Fruit fly (Drosophila melanogaster) whole organism, embryonic: ENCODE data around the gene Mtpalpha.

Experiments
- BtbVII ChIP-seq: fragments of 200-800 bp; sonication (Bioruptor generic); optimal IDR thresholded peaks from 3 replicates; lab custom pipeline; 2017; ENCODE audit warnings: missing biosample characterization, mild to moderate bottlenecking, missing genetic modification characterization
- CG10209 ChIP-seq: fragments of 200-800 bp; sonication (Bioruptor generic); optimal IDR thresholded peaks from 3 replicates; lab custom pipeline; 2017; ENCODE audit warnings: missing biosample characterization, mild to moderate bottlenecking, missing genetic modification characterization, missing genetic modification reagents
- CG10543 ChIP-seq: fragments of 200-800 bp; sonication (Bioruptor generic); optimal IDR thresholded peaks from 3 replicates; lab custom pipeline; 2017; ENCODE audit warnings: missing biosample characterization, mild to moderate bottlenecking, missing genetic modification characterization, moderate library complexity
- CG10959 ChIP-seq: fragments of 200-800 bp; sonication (Bioruptor generic); IDR thresholded peaks from 2 replicates; pipeline ENCODE4 v1.3.6; 2022; ENCODE audit warnings: missing biosample characterization, missing genetic modification characterization
- CG11085 ChIP-seq: fragments of 200-800 bp; sonication (Bioruptor generic); IDR thresholded peaks from 2 replicates; pipeline ENCODE4 v1.3.6; 2022; ENCODE audit warnings: missing biosample characterization, missing genetic modification characterization
- CG11456 ChIP-seq: fragments of 200-800 bp; sonication (Bioruptor generic); IDR thresholded peaks from 3 replicates; pipeline ENCODE4 v1.3.6; 2022; ENCODE audit warnings: missing biosample characterization, missing genetic modification characterization
- CG12236 ChIP-seq: fragments of 200-800 bp; sonication (Bioruptor generic); optimal IDR thresholded peaks from 2 replicates; lab custom pipeline; 2016; ENCODE audit warnings: missing biosample characterization, missing genetic modification characterization
- CG12391 ChIP-seq: fragments of 200-800 bp; sonication (Bioruptor generic); optimal IDR thresholded peaks from 3 replicates; lab custom pipeline; 2018; ENCODE audit warnings: missing biosample characterization, mild to moderate bottlenecking, missing genetic modification characterization, moderate library complexity
- CG1603 ChIP-seq: fragments of 200-800 bp; sonication (Bioruptor generic); optimal IDR thresholded peaks from 2 replicates; lab custom pipeline; 2019; ENCODE audit warnings: missing biosample characterization, mild to moderate bottlenecking, missing genetic modification characterization, moderate library complexity
- CG2875 ChIP-seq: fragments of 200-800 bp; sonication (Bioruptor generic); optimal IDR thresholded peaks from 2 replicates; lab custom pipeline; 2017; ENCODE audit warnings: missing biosample characterization, mild to moderate bottlenecking, missing genetic modification characterization, missing genetic modification reagents
- CG31224 ChIP-seq: fragments of 200-800 bp; sonication (Bioruptor generic); IDR thresholded peaks from 2 replicates; pipeline ENCODE4 v1.3.6; 2022; ENCODE audit warnings: missing biosample characterization, missing genetic modification characterization
- CG32767 ChIP-seq: fragments of 200-800 bp; sonication (Bioruptor generic); IDR thresholded peaks from 2 replicates; pipeline ENCODE4 v1.3.6; 2022; ENCODE audit warnings: missing biosample characterization, missing genetic modification characterization
- CG34224 ChIP-seq: fragments of 200-800 bp; sonication (Bioruptor generic); IDR thresholded peaks from 3 replicates; pipeline ENCODE4 v1.3.6; 2022; ENCODE audit warnings: missing biosample characterization, missing genetic modification characterization; ENCODE audit not compliant: partially characterized antibody
- CG3847 ChIP-seq: fragments of 200-800 bp; sonication (Bioruptor generic); IDR thresholded peaks from 2 replicates; pipeline ENCODE4 v1.3.6; 2022; ENCODE audit warnings: missing biosample characterization, missing genetic modification characterization
- CG43689 ChIP-seq: fragments of 200-800 bp; sonication (Bioruptor generic); IDR thresholded peaks from 2 replicates; pipeline ENCODE4 v1.3.6; 2022; ENCODE audit warnings: missing biosample characterization, missing genetic modification characterization
- CG4707 ChIP-seq: fragments of 200-800 bp; sonication (Bioruptor generic); optimal IDR thresholded peaks from 2 replicates; lab custom pipeline; 2018; ENCODE audit warnings: missing biosample characterization, mild to moderate bottlenecking, missing genetic modification characterization, moderate library complexity
- CG4854 ChIP-seq: fragments of 200-800 bp; sonication (Bioruptor generic); optimal IDR thresholded peaks from 2 replicates; lab custom pipeline; 2016; ENCODE audit warnings: missing biosample characterization, missing genetic modification characterization, inconsistent platforms
- CG6689 ChIP-seq: fragments of 200-800 bp; sonication (Bioruptor generic); IDR thresholded peaks from 2 replicates; pipeline ENCODE4 v1.3.6; 2022; ENCODE audit warnings: missing biosample characterization, missing genetic modification characterization
- CG6791 ChIP-seq: fragments of 200-800 bp; sonication (Bioruptor generic); IDR thresholded peaks from 3 replicates; pipeline ENCODE4 v1.3.6; 2022; ENCODE audit warnings: missing biosample characterization, missing genetic modification characterization; ENCODE audit not compliant: partially characterized antibody
- CG8388 ChIP-seq: fragments of 200-800 bp; sonication (Bioruptor generic); optimal IDR thresholded peaks from 2 replicates; lab custom pipeline; 2019; ENCODE audit warnings: missing biosample characterization, mild to moderate bottlenecking, missing genetic modification characterization, moderate library complexity
- CTCF ChIP-seq: fragments of 200-800 bp; sonication (Bioruptor generic); optimal IDR thresholded peaks from 2 replicates; lab custom pipeline; 2017; ENCODE audit warnings: missing biosample characterization, mild to moderate bottlenecking, missing genetic modification characterization, moderate library complexity
- Chrac-16 ChIP-seq: fragments of 200-800 bp; sonication (Bioruptor generic); optimal IDR thresholded peaks from 3 replicates; lab custom pipeline; 2016; ENCODE audit warnings: missing biosample characterization, missing genetic modification characterization
- CkIIα-i1 ChIP-seq: fragments of 200-800 bp; sonication (Bioruptor generic); IDR thresholded peaks from 2 replicates; pipeline ENCODE4 v1.3.6; 2022; ENCODE audit warnings: missing biosample characterization, missing genetic modification characterization
- Dbx ChIP-seq: fragments of 200-800 bp; sonication (Bioruptor generic); IDR thresholded peaks from 3 replicates; pipeline ENCODE4 v1.3.6; 2022; ENCODE audit warnings: missing biosample characterization, missing genetic modification characterization
- Dfd ChIP-seq, 2 experiments: fragments of >200 bp; optimal IDR thresholded peaks; 2 replicates each; lab custom pipeline; 2017; ENCODE audit warnings: missing biosample characterization in 2 of 2, missing genetic modification characterization in 2 of 2
- Drgx ChIP-seq: fragments of 200-800 bp; sonication (Bioruptor generic); IDR thresholded peaks from 2 replicates; pipeline ENCODE4 v1.3.6; 2022; ENCODE audit warnings: missing biosample characterization, missing genetic modification characterization
- ERR ChIP-seq: fragments of 200-800 bp; sonication (Bioruptor generic); optimal IDR thresholded peaks from 2 replicates; lab custom pipeline; 2016; ENCODE audit warnings: missing biosample characterization, missing genetic modification characterization
- Eip74EF ChIP-seq, 2 experiments: fragments of 200-800 bp in 1 of 2; fragments of >200 bp in 1 of 2; sonication (Bioruptor generic) in 1 of 2; optimal IDR thresholded peaks; 2 replicates each; lab custom pipeline; 2017 to 2019; ENCODE audit warnings: missing biosample characterization in 2 of 2, missing genetic modification characterization in 2 of 2, mild to moderate bottlenecking in 1 of 2, moderate library complexity in 1 of 2
- HLH4C ChIP-seq: fragments of 200-800 bp; sonication (Bioruptor generic); IDR thresholded peaks from 3 replicates; pipeline ENCODE4 v1.3.6; 2022; ENCODE audit warnings: missing biosample characterization, missing genetic modification characterization; ENCODE audit not compliant: partially characterized antibody
- NK7.1 ChIP-seq: fragments of 200-800 bp; sonication (Bioruptor generic); optimal IDR thresholded peaks from 3 replicates; lab custom pipeline; 2016; ENCODE audit warnings: missing biosample characterization, missing genetic modification characterization
- Pdp1 ChIP-seq, 2 experiments: fragments of 200-800 bp; sonication (Bioruptor generic); optimal IDR thresholded peaks; 3 replicates each; lab custom pipeline; 2016; ENCODE audit warnings: missing biosample characterization in 2 of 2, missing genetic modification characterization in 2 of 2, mild to moderate bottlenecking in 1 of 2, moderate library complexity in 1 of 2
- Rx ChIP-seq: fragments of 200-800 bp; sonication (Bioruptor generic); IDR thresholded peaks from 2 replicates; pipeline ENCODE4 v1.3.6; 2022; ENCODE audit warnings: missing biosample characterization, missing genetic modification characterization
- ap ChIP-seq: fragments of 200-800 bp; sonication (Bioruptor generic); IDR thresholded peaks from 2 replicates; pipeline ENCODE4 v1.3.6; 2022; ENCODE audit warnings: missing biosample characterization, missing genetic modification characterization
- btn ChIP-seq: fragments of 200-800 bp; sonication (Bioruptor generic); optimal IDR thresholded peaks from 2 replicates; lab custom pipeline; 2016; ENCODE audit warnings: missing biosample characterization, missing genetic modification characterization
- cg ChIP-seq: fragments of 200-800 bp; sonication (Bioruptor generic); optimal IDR thresholded peaks from 3 replicates; lab custom pipeline; 2019; ENCODE audit warnings: missing biosample characterization, mild to moderate bottlenecking, missing genetic modification characterization, moderate library complexity
- cwo ChIP-seq: fragments of 200-800 bp; sonication (Bioruptor generic); optimal IDR thresholded peaks from 3 replicates; lab custom pipeline; 2017; ENCODE audit warnings: missing biosample characterization, missing genetic modification characterization, mild to moderate bottlenecking, moderate library complexity, missing genetic modification reagents
- fd3F ChIP-seq: fragments of 200-800 bp; sonication (Bioruptor generic); optimal IDR thresholded peaks from 2 replicates; lab custom pipeline; 2018; ENCODE audit warnings: missing biosample characterization, mild to moderate bottlenecking, missing genetic modification characterization, moderate library complexity
- fd64A ChIP-seq: fragments of 200-800 bp; sonication (Bioruptor generic); optimal IDR thresholded peaks from 3 replicates; lab custom pipeline; 2018; ENCODE audit warnings: missing biosample characterization, mild to moderate bottlenecking, missing genetic modification characterization
- grau ChIP-seq: fragments of 200-800 bp; optimal IDR thresholded peaks from 3 replicates; lab custom pipeline; 2019; ENCODE audit warnings: missing biosample characterization, mild to moderate bottlenecking, missing genetic modification characterization, moderate library complexity
- hkb ChIP-seq, 2 experiments: fragments of 200-800 bp in 1 of 2; fragments of >200 bp in 1 of 2; sonication (Bioruptor generic) in 1 of 2; IDR thresholded peaks in 1 of 2; optimal IDR thresholded peaks in 1 of 2; 2 replicates each; pipeline versions ENCODE4 v1.3.6 to Lab custom; 2017 to 2022; ENCODE audit warnings: missing biosample characterization in 1 of 2, missing genetic modification characterization in 1 of 2
- jing ChIP-seq: fragments of 200-800 bp; sonication (Bioruptor generic); optimal IDR thresholded peaks from 2 replicates; lab custom pipeline; 2018; ENCODE audit warnings: missing biosample characterization, mild to moderate bottlenecking, missing genetic modification characterization
- ken ChIP-seq: fragments of 200-800 bp; sonication (Bioruptor generic); IDR thresholded peaks from 3 replicates; pipeline ENCODE4 v1.3.6; 2022; ENCODE audit warnings: missing biosample characterization, missing genetic modification characterization
- klu ChIP-seq: fragments of 200-800 bp; sonication (Bioruptor generic); IDR thresholded peaks from 2 replicates; pipeline ENCODE4 v1.3.6; 2022; ENCODE audit warnings: missing biosample characterization, missing genetic modification characterization
- pnt ChIP-seq: fragments of 200-800 bp; sonication (Bioruptor generic); optimal IDR thresholded peaks from 3 replicates; lab custom pipeline; 2016; ENCODE audit warnings: missing biosample characterization, missing genetic modification characterization
- rib ChIP-seq: fragments of 200-800 bp; sonication (Bioruptor generic); IDR thresholded peaks from 2 replicates; pipeline ENCODE4 v1.3.6; 2022; ENCODE audit warnings: missing biosample characterization, missing genetic modification characterization
- row ChIP-seq: fragments of 200-800 bp; sonication (Bioruptor generic); IDR thresholded peaks from 3 replicates; pipeline ENCODE4 v1.3.6; 2022; ENCODE audit warnings: missing biosample characterization, missing genetic modification characterization
- tna ChIP-seq: fragments of 200-800 bp; sonication (Bioruptor generic); IDR thresholded peaks from 2 replicates; pipeline ENCODE4 v1.3.6; 2022; ENCODE audit warnings: missing biosample characterization, missing genetic modification characterization; ENCODE audit not compliant: partially characterized antibody
- tx ChIP-seq: fragments of 200-800 bp; sonication (Bioruptor generic); optimal IDR thresholded peaks from 2 replicates; lab custom pipeline; 2016; ENCODE audit warnings: missing biosample characterization, missing genetic modification characterization
- zen2 ChIP-seq: fragments of 200-800 bp; sonication (Bioruptor generic); IDR thresholded peaks from 3 replicates; pipeline ENCODE4 v1.3.6; 2022; ENCODE audit warnings: missing biosample characterization, missing genetic modification characterization; ENCODE audit not compliant: partially characterized antibody

The Mtpalpha gene

DNA sequence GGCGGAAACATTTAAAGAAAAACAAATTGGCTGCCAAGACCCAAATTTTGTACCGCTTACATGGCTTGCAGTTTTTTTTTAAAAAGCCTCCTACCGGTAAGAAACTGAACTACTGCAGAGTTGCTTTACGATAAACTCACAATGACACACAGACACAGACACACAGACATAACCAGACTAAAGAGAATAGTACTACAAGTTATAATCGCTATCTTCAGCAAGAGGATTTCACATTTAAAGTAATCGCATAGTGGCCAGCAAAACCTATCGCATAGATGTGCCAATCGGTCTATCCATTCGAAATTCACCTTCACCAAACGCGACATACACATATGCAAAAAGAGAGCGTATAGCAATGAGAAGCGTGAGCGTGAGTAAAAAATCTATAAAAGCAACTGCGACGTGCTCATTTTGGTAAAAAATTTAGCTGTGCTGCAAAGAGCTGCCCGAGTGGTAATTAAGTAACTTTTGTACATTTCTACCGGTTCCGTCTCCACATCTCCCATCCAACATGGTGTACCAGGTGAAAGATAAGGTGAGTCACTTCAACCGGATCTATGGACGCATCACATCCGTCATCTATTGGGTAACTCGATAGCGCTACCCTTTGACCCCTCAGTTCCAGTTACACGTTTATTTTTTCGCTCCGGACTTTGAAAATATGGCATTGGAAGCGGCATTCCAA, 36.6 kb upstream of the Mtpalpha start, which contains the start of gene Trx2 (continued):
- TF ChIP-seq Dbx (GFP tag; lab: Robert Waterston, UW) (peak; percentile 55; the same call in 2 of the 3 replicates), CTCF (GFP tag; lab: Kevin White, UChicago) (peak; percentile 93), ERR (GFP tag; lab: Kevin White, UChicago) (no peak), grau (tag; lab: Kevin White, UChicago) (peak; percentile 3), ap (GFP tag; lab: Robert Waterston, UW) (no peak), CG12236 (GFP tag; lab: Kevin White, UChicago) (no peak), CG12391 (tag; lab: Kevin White, UChicago) (no peak), CkIIα-i1 (GFP tag; lab: Robert Waterston, UW) (no peak), fd3F (GFP tag; lab: Kevin White, UChicago) (no peak), BtbVII (GFP tag; lab: Kevin White, UChicago) (peak; percentile 1), CG10959 (GFP tag; lab: Robert Waterston, UW) (no peak), CG11456 (GFP tag; lab: Robert Waterston, UW) (0 out of 3 replicates have a peak, but pooled peaks have one; percentile 19), klu (GFP tag; lab: Robert Waterston, UW) (no peak), pnt (GFP tag; lab: Kevin White, UChicago) (no peak), Dfd (GFP tag; optimal IDR thresholded peaks at IDR 0.05; lab: Kevin White, UChicago) (no peak), tx (no peak), CG34224 (GFP tag; lab: Robert Waterston, UW) (no peak; the same call in 2 of the 3 replicates), CG32767 (GFP tag; lab: Robert Waterston, UW) (0 out of 2 replicates have a peak, but pooled peaks have one; percentile 14), Pdp1 (GFP tag; optimal IDR thresholded peaks at IDR 0.05; lab: Kevin White, UChicago) (peak in 1 of 2 experiments; percentile 80), fd64A (GFP tag; lab: Kevin White, UChicago) (peak; percentile 1), CG10543 (peak; percentile 70), CG3847 (GFP tag; lab: Robert Waterston, UW) (no peak), CG10209 (GFP tag; lab: Kevin White, UChicago) (no peak), HLH4C (peak; percentile 85), Eip74EF (GFP tag; optimal IDR thresholded peaks at IDR 0.05; lab: Kevin White, UChicago) (peak in 1 of 2 experiments; percentile 34), cg (GFP tag; lab: Kevin White, UChicago) (peak; percentile 74), tna (GFP tag; lab: Robert Waterston, UW) (peak; percentile 49; the same call in 1 of the 2 replicates), Drgx (GFP tag; lab: Robert Waterston, UW) (peak; percentile 12; the same call in 1 of the 2 replicates), Rx (GFP tag; lab: Robert Waterston, UW) (no peak), CG6689 (GFP tag; lab: Robert Waterston, UW) (0 out of 2 replicates have a peak, but pooled peaks have one; percentile 6), ken (GFP tag; lab: Robert Waterston, UW) (no peak), CG2875 (GFP tag; lab: Kevin White, UChicago) (no peak), hkb (optimal IDR thresholded peaks at IDR 0.05; lab: Kevin White, UChicago) (peak; percentile 45), hkb (GFP tag; IDR thresholded peaks at IDR 0.05; lab: Robert Waterston, UW) (peak; percentile 49; the same call in 1 of the 2 replicates), CG8388 (GFP tag; lab: Kevin White, UChicago) (no peak), jing (GFP tag; lab: Kevin White, UChicago) (no peak), row (GFP tag; lab: Robert Waterston, UW) (no peak), rib (GFP tag; lab: Robert Waterston, UW) (no peak), CG43689 (no peak), Chrac-16 (no peak), zen2 (no peak), NK7.1 (GFP tag; lab: Kevin White, UChicago) (no peak), cwo (GFP tag; lab: Kevin White, UChicago) (peak; percentile 18), CG6791 (GFP tag; lab: Robert Waterston, UW) (peak; percentile 56; the same call in 1 of the 3 replicates), CG11085 (no peak), btn (GFP tag; lab: Kevin White, UChicago) (no peak), CG31224 (no peak), CG1603 (no peak), CG4707 (no peak), CG4854 (GFP tag; lab: Kevin White, UChicago) (no peak)
